Worm (Caenorhabditis elegans) whole organism, early embryonic: ENCODE measurements around the gene gap-2.

Experiments
- F13C5.2 ChIP-seq: sonication (generic microtip); optimal IDR thresholded peaks from 2 replicates; lab custom pipeline; 2017; ENCODE audit warnings: mild to moderate bottlenecking, missing genetic modification characterization, inconsistent platforms, missing compliant biosample characterization
- sea-1 ChIP-seq: fragments of 200-800 bp; sonication (Bioruptor generic); conservative IDR thresholded peaks from 2 replicates; pipeline ENCODE4 v1.3.6; 2022; ENCODE audit warnings: missing genetic modification characterization, missing compliant biosample characterization
- tbx-11 ChIP-seq: fragments of 200-800 bp; sonication (Bioruptor generic); IDR thresholded peaks from 2 replicates; pipeline ENCODE4 v1.3.6; 2022; ENCODE audit warnings: missing genetic modification characterization, missing compliant biosample characterization

DNA sequence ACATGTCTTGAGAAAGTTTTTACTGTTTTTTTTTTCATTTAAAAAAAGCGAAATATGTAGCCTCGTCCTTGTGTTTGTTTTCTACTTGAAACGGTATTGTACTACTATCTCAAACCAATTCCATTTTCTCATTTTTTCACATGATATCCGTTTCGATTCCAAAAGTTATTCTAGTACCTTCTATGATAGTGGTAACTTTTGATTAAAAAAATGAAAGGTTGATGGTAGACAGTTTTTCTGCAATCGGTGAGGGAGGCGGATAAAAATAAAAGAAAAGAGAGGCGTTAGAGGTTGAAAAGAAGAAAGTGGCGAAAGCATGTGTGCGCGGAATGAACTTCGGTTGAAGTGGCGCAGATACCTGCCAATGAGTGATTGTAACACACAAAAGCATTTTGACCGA lies 55.6 kb downstream of the gap-2 start:
- TF ChIP-seq tbx-11 (GFP tag; lab: Robert Waterston, UW): no peak
- TF ChIP-seq F13C5.2 (tag; lab: Kevin White, UChicago): no peak
- no peak for TF ChIP-seq sea-1 (GFP tag; lab: Robert Waterston, UW)
